Fruit fly (Drosophila melanogaster): ENCODE results near the gene Ucp4A.

DNA sequence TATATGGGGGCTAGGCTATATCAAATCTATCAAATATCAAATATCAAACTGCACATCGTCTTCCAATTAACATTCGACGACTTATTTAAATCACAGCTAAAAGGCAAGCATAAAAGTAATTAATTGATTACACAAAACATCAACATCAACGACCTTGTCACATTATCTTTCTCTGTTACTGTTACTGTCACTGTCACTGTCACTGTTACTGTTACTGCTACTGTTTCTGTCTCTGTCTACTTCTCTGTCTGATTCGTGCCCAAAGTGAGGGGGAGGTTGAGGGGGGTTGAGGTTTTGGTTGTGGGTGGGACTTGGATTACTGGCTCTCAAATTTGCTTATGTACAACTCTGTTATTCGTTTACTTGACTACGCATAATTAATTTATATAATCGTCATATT is 23.3 kb upstream of the Ucp4A start:
- TF ChIP-seq Pif1B (GFP tag; optimal IDR thresholded peaks at IDR 0.05), result no peak
- TF ChIP-seq EcR (GFP tag; optimal IDR thresholded peaks at IDR 0.05), result no peak
- no peak for TF ChIP-seq CG9948 (tag; optimal IDR thresholded peaks at IDR 0.05)
- TF ChIP-seq CG17806 (tag; optimal IDR thresholded peaks at IDR 0.05), result no peak
- TF ChIP-seq Ets98B (GFP tag; IDR thresholded peaks at IDR 0.05), result no peak
